Worm (Caenorhabditis elegans) whole organism, L4 larva: ENCODE results near the gene egg-1.

Experiments used
- ctbp-1 ChIP-seq: fragments of 200-800 bp; sonication (Bioruptor generic); IDR thresholded peaks from 2 replicates; pipeline ENCODE4 v1.3.6; 2022; ENCODE audit warnings: missing genetic modification reagents, missing genetic modification characterization, missing compliant biosample characterization
- fos-1 ChIP-seq: fragments of 150-350 bp; optimal IDR thresholded peaks from 2 replicates; lab custom pipeline; 2014; ENCODE audit warnings: missing biosample characterization, missing genetic modification characterization
- zag-1 ChIP-seq: fragments of 150-350 bp; optimal IDR thresholded peaks from 2 replicates; lab custom pipeline; 2014; ENCODE audit warnings: missing biosample characterization, missing genetic modification characterization

DNA sequence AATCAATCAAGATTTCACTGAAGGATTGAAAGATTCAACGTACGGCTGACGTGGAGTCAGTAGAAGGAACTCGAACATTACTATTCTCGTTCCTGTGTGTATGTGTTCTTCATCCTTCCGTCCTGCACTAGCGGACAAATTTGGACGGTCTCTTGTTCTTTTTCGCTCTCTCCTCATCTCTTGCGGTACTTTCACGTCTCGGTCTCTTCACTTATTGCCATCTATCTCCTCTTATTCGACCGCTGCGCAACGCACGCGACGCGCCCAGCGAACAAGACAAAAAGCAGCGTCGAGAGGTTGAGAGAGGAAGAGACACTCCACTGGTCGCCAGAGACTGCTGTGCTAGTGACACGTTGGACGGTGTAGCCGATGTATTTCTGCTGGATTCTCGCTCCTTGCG is 12.5 kb upstream of the egg-1 start:
- no peak for TF ChIP-seq zag-1 (tag; lab: Kevin White, UChicago)
- no peak for TF ChIP-seq fos-1 (tag; lab: Kevin White, UChicago)
- TF ChIP-seq ctbp-1 (GFP tag; lab: Robert Waterston, UW), result no peak; the same call in 1 of the 2 replicates
